Worm (Caenorhabditis elegans): ENCODE results near the gene T02C1.2.

DNA sequence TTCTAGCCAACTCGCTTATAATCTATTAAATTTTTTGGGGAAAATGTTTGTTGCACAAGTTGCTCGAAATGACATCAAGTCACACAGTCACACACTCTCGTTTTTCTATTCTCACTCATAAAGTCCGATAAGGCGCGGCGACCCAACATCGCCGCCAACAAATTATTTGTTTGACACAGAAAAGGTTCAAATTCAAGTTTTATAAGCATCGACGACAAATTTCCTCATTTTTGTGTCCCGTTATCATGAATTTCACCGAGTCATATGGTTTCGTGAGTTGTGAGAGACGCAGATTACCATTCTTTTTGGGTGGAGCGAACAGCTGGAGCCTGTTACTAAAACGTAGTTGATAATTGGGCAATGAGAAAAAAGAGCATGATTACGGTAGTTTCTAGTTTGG lies 39.0 kb downstream of the T02C1.2 start:
- TF ChIP-seq snpc-4 (tag; optimal IDR thresholded peaks at IDR 0.05) (no peak), lin-39 (tag; optimal IDR thresholded peaks at IDR 0.05) (no peak), R02D3.7 (tag; optimal IDR thresholded peaks at IDR 0.05) (no peak), ceh-82 (tag; optimal IDR thresholded peaks at IDR 0.05) (no peak), egl-27 (tag; optimal IDR thresholded peaks at IDR 0.05) (no peak), ama-1 (optimal IDR thresholded peaks at IDR 0.05) (no peak), elt-3 (tag; optimal IDR thresholded peaks at IDR 0.05) (no peak), ceh-16 (tag; optimal IDR thresholded peaks at IDR 0.05) (no peak), nhr-28 (tag; optimal IDR thresholded peaks at IDR 0.05) (no peak), unc-62 (GFP tag; optimal IDR thresholded peaks at IDR 0.05) (no peak), fkh-10 (GFP tag; optimal IDR thresholded peaks at IDR 0.05) (no peak), sea-2 (GFP tag; optimal IDR thresholded peaks at IDR 0.05) (no peak), ztf-11 (tag; optimal IDR thresholded peaks at IDR 0.05) (no peak), pqm-1 (tag; optimal IDR thresholded peaks at IDR 0.05) (peak; percentile 94)
